Fruit fly (Drosophila melanogaster) Kc167 (cell line): ENCODE measurements around the gene Eip78C.

Experiments
- Myc ChIP-seq: fragments of >200 bp; optimal IDR thresholded peaks from 2 replicates; lab custom pipeline; 2017; ENCODE audit warnings: missing external identifiers
- Sin3A ChIP-seq: fragments of >200 bp; optimal IDR thresholded peaks from 2 replicates; lab custom pipeline; 2018; ENCODE audit warnings: missing external identifiers
- h ChIP-seq: fragments of >200 bp; optimal IDR thresholded peaks from 3 replicates; lab custom pipeline; 2018; ENCODE audit warnings: missing external identifiers
- insv ChIP-seq: fragments of >200 bp; optimal IDR thresholded peaks from 3 replicates; lab custom pipeline; 2018; ENCODE audit warnings: missing external identifiers
- psq ChIP-seq: fragments of >200 bp; optimal IDR thresholded peaks from 2 replicates; lab custom pipeline; 2017; ENCODE audit warnings: missing external identifiers
- ttk ChIP-seq: sonication (Bioruptor generic); optimal IDR thresholded peaks from 2 replicates; lab custom pipeline; 2017; ENCODE audit warnings: missing external identifiers

The Eip78C gene

DNA sequence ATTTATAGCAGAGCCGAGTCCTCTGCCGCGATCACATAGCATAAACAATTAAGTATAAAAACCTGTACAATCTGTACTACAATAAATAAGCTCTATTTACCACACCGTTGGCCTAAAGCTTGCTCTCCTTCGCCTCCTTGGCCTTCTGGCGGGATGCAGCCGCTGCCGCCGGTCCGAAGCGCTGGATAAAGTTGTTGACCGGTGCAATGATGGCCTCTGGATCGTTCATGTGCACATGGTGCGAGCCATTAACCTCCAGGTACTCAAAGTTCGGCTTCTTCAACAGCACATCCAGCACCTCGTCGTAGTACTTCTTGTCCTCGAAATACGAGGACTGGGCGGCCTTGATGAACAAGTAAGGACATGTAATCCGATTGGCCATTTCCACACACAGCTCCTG, 76.1 kb downstream of the Eip78C start:
- TF ChIP-seq insv (no peak), Sin3A (lab: Kevin White, UChicago) (no peak), psq (no peak), ttk (no peak), h (lab: Kevin White, UChicago) (no peak), Myc (lab: Kevin White, UChicago) (no peak)

dm6 chr3L:21303659-21304058, 77.2 kb downstream of the Eip78C start:
- TF ChIP-seq Sin3A (lab: Kevin White, UChicago) (no peak), ttk (no peak), insv (no peak), h (lab: Kevin White, UChicago) (no peak), Myc (lab: Kevin White, UChicago) (no peak), psq (no peak)

DNA sequence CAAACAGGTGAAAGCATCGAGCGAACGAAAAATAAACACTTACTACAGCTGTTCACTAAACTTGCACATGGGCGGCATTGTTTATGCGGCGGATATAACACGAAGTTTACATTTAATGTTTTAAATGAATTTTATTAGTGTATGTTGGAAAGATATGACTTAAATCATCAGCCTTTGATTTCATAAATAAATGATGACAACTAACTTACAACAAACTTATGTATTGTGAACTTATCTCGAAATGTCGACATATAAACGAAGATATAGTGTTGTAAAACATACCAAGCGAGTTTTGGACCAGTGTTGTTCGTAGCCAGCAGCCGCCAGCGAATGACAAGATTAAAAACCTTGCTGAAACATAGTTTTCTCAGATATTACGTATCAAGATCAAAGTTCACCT, 78.0 kb downstream of the Eip78C start, which contains the start of the genes CG11309 and CG7632:
CG11309 (minus strand) TSS at position 259 of the 400 bp plus-strand sequence.
CG7632 (plus strand) TSS at position 298 of the 400 bp plus-strand sequence.
- TF ChIP-seq Myc (lab: Kevin White, UChicago), result no peak
- no peak for TF ChIP-seq h (lab: Kevin White, UChicago)
- no peak for TF ChIP-seq insv
- no peak for TF ChIP-seq psq
- TF ChIP-seq ttk, result no peak
- no peak for TF ChIP-seq Sin3A (lab: Kevin White, UChicago)
